Fruit fly (Drosophila melanogaster) ovary, adult (tissue): ENCODE results near the gene Atet.

Experiments used
- CG17801 ChIP-seq: fragments of 200-800 bp; optimal IDR thresholded peaks from 2 replicates; lab custom pipeline; 2019; ENCODE audit warnings: missing biosample characterization, mild to moderate bottlenecking, missing genetic modification characterization, moderate library complexity; ENCODE audit not compliant: partially characterized antibody

Gene Atet

dm6 chr2L:4389405-4390115 is 55.8 kb downstream of the Atet start:
- TF ChIP-seq CG17801 (GFP tag; lab: Kevin White, UChicago) = no peak

dm6 chr2L:4393842-4394421 is 60.2 kb downstream of the Atet start, which contains the start of gene CG3652:
CG3652 (minus strand) TSS chr2L:4393876.
- peak; percentile 7 for TF ChIP-seq CG17801 (GFP tag; lab: Kevin White, UChicago)
